Worm (Caenorhabditis elegans): ENCODE results near the gene acdh-2.
"Not testable (repeated sequence)": the region's sequence is repeated elsewhere in the genome, so short reads cannot be mapped to it uniquely, and the experiment has no call there.

DNA sequence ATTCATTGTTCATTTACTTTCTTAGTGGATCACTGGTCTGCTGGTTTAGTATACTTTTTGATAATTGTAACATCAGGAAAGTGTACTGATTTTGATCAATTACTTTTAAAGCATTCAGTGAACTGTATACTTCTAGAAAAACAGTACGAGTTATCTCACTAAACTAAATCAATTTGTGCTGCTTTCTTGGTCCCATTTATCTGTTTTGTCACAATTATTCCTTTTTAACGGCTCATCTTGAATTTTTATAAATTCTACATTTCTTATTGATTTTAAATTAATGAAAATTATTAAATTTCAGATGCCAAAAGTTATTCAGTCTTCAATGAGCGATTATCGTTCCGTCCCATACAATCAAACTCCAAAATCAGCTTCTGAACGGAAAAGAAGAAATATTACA lies 12.4 kb downstream of the acdh-2 start, which contains the start of gene hlh-25:
- TF ChIP-seq pes-1 (GFP tag; IDR thresholded peaks at IDR 0.05); ama-1 (optimal IDR thresholded peaks at IDR 0.05); flt-1 (GFP tag; IDR thresholded peaks at IDR 0.05); ceh-36 (tag; optimal IDR thresholded peaks at IDR 0.05); sea-1 (GFP tag; conservative IDR thresholded peaks at IDR 0.05); hmbx-1 (tag; optimal IDR thresholded peaks at IDR 0.05); ets-7 (tag; optimal IDR thresholded peaks at IDR 0.05); tbx-37 (GFP tag; conservative IDR thresholded peaks at IDR 0.05); hnd-1 (tag; optimal IDR thresholded peaks at IDR 0.05); B0310.2 (tag; optimal IDR thresholded peaks at IDR 0.05); hmg-4 (GFP tag; optimal IDR thresholded peaks at IDR 0.05); F13C5.2 (tag; optimal IDR thresholded peaks at IDR 0.05); scrt-1 (GFP tag; IDR thresholded peaks at IDR 0.05): not testable (repeated sequence)
